Worm (Caenorhabditis elegans) whole organism, late embryonic: ENCODE results near the gene B0218.7.

Experiments
- C38D4.7 ChIP-seq: fragments of 200-800 bp; sonication (Bioruptor generic); optimal IDR thresholded peaks from 2 replicates; lab custom pipeline; 2018; ENCODE audit warnings: mild to moderate bottlenecking, missing genetic modification characterization, moderate library complexity, missing compliant biosample characterization
- K02D7.2 ChIP-seq: sonication (generic microtip); optimal IDR thresholded peaks from 2 replicates; lab custom pipeline; 2017; ENCODE audit warnings: mild to moderate bottlenecking, missing genetic modification characterization, missing compliant biosample characterization
- ahr-1 ChIP-seq: sonication (generic microtip); optimal IDR thresholded peaks from 2 replicates; lab custom pipeline; 2016; ENCODE audit warnings: missing genetic modification characterization, missing compliant biosample characterization
- ama-1 ChIP-seq: fragments of 150-350 bp; optimal IDR thresholded peaks from 2 replicates; lab custom pipeline; 2014
- ceh-18 ChIP-seq: sonication (generic microtip); optimal IDR thresholded peaks from 2 replicates; lab custom pipeline; 2016; ENCODE audit warnings: missing genetic modification characterization, missing compliant biosample characterization
- ceh-22 ChIP-seq: sonication (generic microtip); optimal IDR thresholded peaks from 2 replicates; lab custom pipeline; 2017; ENCODE audit warnings: missing biosample characterization, missing genetic modification characterization
- ceh-24 ChIP-seq: sonication (generic microtip); optimal IDR thresholded peaks from 2 replicates; lab custom pipeline; 2016; ENCODE audit warnings: mild to moderate bottlenecking, missing genetic modification characterization, missing compliant biosample characterization
- ceh-31 ChIP-seq: sonication (generic microtip); optimal IDR thresholded peaks from 2 replicates; lab custom pipeline; 2016; ENCODE audit warnings: missing genetic modification characterization, missing compliant biosample characterization
- ceh-48 ChIP-seq: sonication (generic microtip); optimal IDR thresholded peaks from 2 replicates; lab custom pipeline; 2016; ENCODE audit warnings: missing genetic modification characterization, inconsistent platforms, missing compliant biosample characterization
- ceh-9 ChIP-seq: sonication (generic microtip); optimal IDR thresholded peaks from 2 replicates; lab custom pipeline; 2016; ENCODE audit warnings: mild to moderate bottlenecking, missing genetic modification characterization, inconsistent platforms, missing compliant biosample characterization
- dmd-4 ChIP-seq: sonication (generic microtip); optimal IDR thresholded peaks from 2 replicates; lab custom pipeline; 2016; ENCODE audit warnings: borderline replicate concordance, missing genetic modification characterization, missing compliant biosample characterization
- dve-1 ChIP-seq: sonication (generic microtip); optimal IDR thresholded peaks from 2 replicates; lab custom pipeline; 2017; ENCODE audit warnings: antibody characterized with exemption, mild to moderate bottlenecking, missing genetic modification characterization, missing compliant biosample characterization
- elt-2 ChIP-seq: sonication (generic microtip); optimal IDR thresholded peaks from 2 replicates; lab custom pipeline; 2016; ENCODE audit warnings: missing genetic modification reagents, missing genetic modification characterization, missing compliant biosample characterization
- elt-4 ChIP-seq: sonication (generic microtip); optimal IDR thresholded peaks from 2 replicates; lab custom pipeline; 2016; ENCODE audit warnings: missing genetic modification characterization, missing compliant biosample characterization
- eyg-1 ChIP-seq: sonication (generic microtip); optimal IDR thresholded peaks from 2 replicates; lab custom pipeline; 2016; ENCODE audit warnings: missing genotype, missing genetic modification characterization, missing compliant biosample characterization
- fax-1 ChIP-seq: sonication (generic microtip); optimal IDR thresholded peaks from 2 replicates; lab custom pipeline; 2016; ENCODE audit warnings: missing genotype, missing genetic modification characterization, missing compliant biosample characterization
- gmeb-2 ChIP-seq: sonication (generic microtip); optimal IDR thresholded peaks from 2 replicates; lab custom pipeline; 2016; ENCODE audit warnings: missing genetic modification characterization, inconsistent platforms, missing compliant biosample characterization
- hlh-13 ChIP-seq: fragments of 200-800 bp; sonication (Bioruptor generic); optimal IDR thresholded peaks from 2 replicates; lab custom pipeline; 2018; ENCODE audit warnings: mild to moderate bottlenecking, missing genetic modification characterization, missing compliant biosample characterization
- hlh-30 ChIP-seq: sonication (generic microtip); optimal IDR thresholded peaks from 2 replicates; lab custom pipeline; 2017; ENCODE audit warnings: antibody characterized with exemption, missing genetic modification characterization, missing compliant biosample characterization; ENCODE audit not compliant: insufficient read depth
- hlh-6 ChIP-seq: sonication (generic microtip); optimal IDR thresholded peaks from 2 replicates; lab custom pipeline; 2016; ENCODE audit warnings: missing genotype, missing genetic modification characterization, missing compliant biosample characterization
- hlh-8 ChIP-seq: sonication (generic microtip); optimal IDR thresholded peaks from 2 replicates; lab custom pipeline; 2016; ENCODE audit warnings: missing genotype, missing genetic modification characterization, missing compliant biosample characterization
- lim-6 ChIP-seq: sonication (generic microtip); optimal IDR thresholded peaks from 2 replicates; lab custom pipeline; 2016; ENCODE audit warnings: missing genetic modification characterization, missing compliant biosample characterization
- nfya-1 ChIP-seq: sonication (generic microtip); optimal IDR thresholded peaks from 2 replicates; lab custom pipeline; 2017; ENCODE audit warnings: missing genetic modification characterization, mild to moderate bottlenecking, missing compliant biosample characterization, antibody characterized with exemption, moderate library complexity
- nhr-11 ChIP-seq: fragments of 150-350 bp; optimal IDR thresholded peaks from 2 replicates; lab custom pipeline; 2014; ENCODE audit warnings: missing biosample characterization, missing genetic modification characterization
- nhr-232 ChIP-seq: sonication (generic microtip); optimal IDR thresholded peaks from 2 replicates; lab custom pipeline; 2016; ENCODE audit warnings: missing genetic modification characterization, missing compliant biosample characterization
- npax-4 ChIP-seq: sonication (generic microtip); optimal IDR thresholded peaks from 2 replicates; lab custom pipeline; 2016; ENCODE audit warnings: missing genetic modification characterization, missing compliant biosample characterization
- odd-2 ChIP-seq: sonication (generic microtip); optimal IDR thresholded peaks from 2 replicates; lab custom pipeline; 2017; ENCODE audit warnings: antibody characterized with exemption, mild to moderate bottlenecking, missing genetic modification characterization, missing compliant biosample characterization
- pag-3 ChIP-seq: sonication (generic microtip); optimal IDR thresholded peaks from 2 replicates; lab custom pipeline; 2016; ENCODE audit warnings: missing compliant biosample characterization, missing genetic modification characterization, borderline replicate concordance
- pat-9 ChIP-seq: fragments of 200-800 bp; sonication (Bioruptor generic); optimal IDR thresholded peaks from 2 replicates; lab custom pipeline; 2018; ENCODE audit warnings: mild to moderate bottlenecking, missing genetic modification characterization, moderate library complexity, missing compliant biosample characterization
- pax-1 ChIP-seq: fragments of 150-350 bp; optimal IDR thresholded peaks from 2 replicates; lab custom pipeline; 2014; ENCODE audit warnings: missing biosample characterization, missing genetic modification characterization
- rnt-1 ChIP-seq: sonication (generic microtip); optimal IDR thresholded peaks from 2 replicates; lab custom pipeline; 2016; ENCODE audit warnings: missing genetic modification characterization, missing compliant biosample characterization
- sox-2 ChIP-seq: fragments of 200-800 bp; sonication (Bioruptor generic); IDR thresholded peaks from 2 replicates; pipeline ENCODE4 v1.3.6; 2022; ENCODE audit warnings: missing genetic modification reagents, missing genetic modification characterization, missing compliant biosample characterization
- sox-4 ChIP-seq: sonication (generic microtip); optimal IDR thresholded peaks from 2 replicates; lab custom pipeline; 2017; ENCODE audit warnings: mild to moderate bottlenecking, missing genetic modification characterization, inconsistent platforms, missing compliant biosample characterization
- syd-9 ChIP-seq: sonication (generic microtip); optimal IDR thresholded peaks from 2 replicates; lab custom pipeline; 2016; ENCODE audit warnings: mild to moderate bottlenecking, missing genetic modification characterization, moderate library complexity, missing compliant biosample characterization
- tbx-2 ChIP-seq: sonication (generic microtip); optimal IDR thresholded peaks from 2 replicates; lab custom pipeline; 2016; ENCODE audit warnings: missing genetic modification characterization, missing compliant biosample characterization
- tbx-7 ChIP-seq: sonication (generic microtip); optimal IDR thresholded peaks from 2 replicates; lab custom pipeline; 2016; ENCODE audit warnings: missing genotype, missing genetic modification characterization, missing compliant biosample characterization
- ttx-3 ChIP-seq: sonication (generic microtip); optimal IDR thresholded peaks from 2 replicates; lab custom pipeline; 2016; ENCODE audit warnings: missing genetic modification reagents, missing genetic modification characterization, missing compliant biosample characterization
- zip-5 ChIP-seq: sonication (generic microtip); optimal IDR thresholded peaks from 2 replicates; lab custom pipeline; 2016; ENCODE audit warnings: missing genetic modification characterization, missing compliant biosample characterization
- ztf-16 ChIP-seq: sonication (generic microtip); optimal IDR thresholded peaks from 2 replicates; lab custom pipeline; 2017; ENCODE audit warnings: missing genetic modification characterization, missing compliant biosample characterization

Gene B0218.7

ce11 chrIV:8208855-8209254 lies 43.0 kb upstream of the B0218.7 start:
- TF ChIP-seq ceh-48 (tag; lab: Kevin White, UChicago), result no peak
- no peak for TF ChIP-seq fax-1 (tag; lab: Kevin White, UChicago)
- no peak for TF ChIP-seq odd-2 (tag; lab: Kevin White, UChicago)
- TF ChIP-seq ceh-22 (tag; lab: Kevin White, UChicago), result no peak
- no peak for TF ChIP-seq dve-1 (tag; lab: Kevin White, UChicago)
- no peak for TF ChIP-seq hlh-30 (tag; lab: Kevin White, UChicago)

ce11 chrIV:8206314-8206713 lies 40.5 kb upstream of the B0218.7 start, which contains the start of gene svh-1:
Gene svh-1, plus strand, starts transcription at chrIV:8206614.
- TF ChIP-seq sox-2 (GFP tag; lab: Robert Waterston, UW), result no peak
- no peak for TF ChIP-seq nhr-232 (tag; lab: Kevin White, UChicago)
- TF ChIP-seq tbx-2 (tag; lab: Kevin White, UChicago), result no peak
- TF ChIP-seq dve-1 (tag; lab: Kevin White, UChicago), result no peak
- TF ChIP-seq pat-9 (tag; lab: Kevin White, UChicago), result no peak
- no peak for TF ChIP-seq ahr-1 (tag; lab: Kevin White, UChicago)
- TF ChIP-seq sox-4 (tag; lab: Kevin White, UChicago), result no peak
- TF ChIP-seq fax-1 (tag; lab: Kevin White, UChicago), result no peak
- TF ChIP-seq ama-1 (lab: Kevin White, UChicago), result no peak
- no peak for TF ChIP-seq rnt-1 (tag; lab: Kevin White, UChicago)
- no peak for TF ChIP-seq C38D4.7 (GFP tag; lab: Kevin White, UChicago)
- TF ChIP-seq npax-4 (tag; lab: Kevin White, UChicago), result no peak
- no peak for TF ChIP-seq ceh-22 (tag; lab: Kevin White, UChicago)
- no peak for TF ChIP-seq pag-3 (tag; lab: Kevin White, UChicago)
- TF ChIP-seq K02D7.2 (tag; lab: Kevin White, UChicago), result no peak
- no peak for TF ChIP-seq nfya-1 (tag; lab: Kevin White, UChicago)
- TF ChIP-seq nhr-11 (tag; lab: Kevin White, UChicago), result no peak

- TF ChIP-seq ttx-3, result no peak
- TF ChIP-seq dmd-4 (tag; lab: Kevin White, UChicago), result no peak
- TF ChIP-seq nfya-1 (tag; lab: Kevin White, UChicago), result peak; percentile 29
- no peak for TF ChIP-seq ceh-48 (tag; lab: Kevin White, UChicago)
- no peak for TF ChIP-seq ceh-18
- no peak for TF ChIP-seq tbx-7 (tag; lab: Kevin White, UChicago)
- no peak for TF ChIP-seq eyg-1 (tag; lab: Kevin White, UChicago)
- no peak for TF ChIP-seq elt-2 (tag; lab: Kevin White, UChicago)
- no peak for TF ChIP-seq lim-6
- TF ChIP-seq hlh-13 (GFP tag; lab: Kevin White, UChicago), result no peak
- TF ChIP-seq ceh-31 (tag; lab: Kevin White, UChicago), result peak; percentile 25
- no peak for TF ChIP-seq syd-9 (tag; lab: Kevin White, UChicago)
Measured at ce11 chrIV:8205272-8206098, 39.6 kb upstream of the B0218.7 start, which contains the start of gene hgrs-1. Gene hgrs-1, minus strand, starts transcription at chrIV:8206048.

ce11 chrIV:8203555-8203954 lies 37.7 kb upstream of the B0218.7 start:
- TF ChIP-seq zip-5 (tag; lab: Kevin White, UChicago) (no peak), ceh-31 (tag; lab: Kevin White, UChicago) (no peak), tbx-7 (tag; lab: Kevin White, UChicago) (no peak), hlh-6 (tag; lab: Kevin White, UChicago) (no peak), elt-4 (tag; lab: Kevin White, UChicago) (no peak), tbx-2 (tag; lab: Kevin White, UChicago) (no peak), ceh-9 (tag; lab: Kevin White, UChicago) (no peak), syd-9 (tag; lab: Kevin White, UChicago) (no peak), ahr-1 (tag; lab: Kevin White, UChicago) (no peak), ztf-16 (no peak), ttx-3 (no peak), hlh-8 (tag; lab: Kevin White, UChicago) (no peak), ceh-24 (tag; lab: Kevin White, UChicago) (no peak), gmeb-2 (tag; lab: Kevin White, UChicago) (no peak), pax-1 (tag; lab: Kevin White, UChicago) (no peak), pag-3 (tag; lab: Kevin White, UChicago) (no peak), sox-4 (tag; lab: Kevin White, UChicago) (no peak), lim-6 (no peak)
